Worm (Caenorhabditis elegans): ENCODE data around the gene srt-73.

The srt-73 gene

ce11 chrIV:7902221-7902904 is 23.2 kb downstream of the srt-73 start, which contains the start of gene arp-11 (continued):
- peak; percentile 60 for TF ChIP-seq lin-40 (tag; optimal IDR thresholded peaks at IDR 0.05)

ce11 chrIV:7903359-7903758 is 24.2 kb downstream of the srt-73 start, which contains the start of gene C49H3.6:
Gene C49H3.6, plus strand, starts transcription at chrIV:7903738.
- TF ChIP-seq lin-35 (GFP tag; optimal IDR thresholded peaks at IDR 0.05): peak in 1 of 3 experiments; percentile 63
- TF ChIP-seq rpc-1 (optimal IDR thresholded peaks at IDR 0.05): no peak
- no peak for TF ChIP-seq rpc-1 (tag; optimal IDR thresholded peaks at IDR 0.05)
- peak; percentile 19; the same call in 1 of the 2 replicates for TF ChIP-seq madf-6 (GFP tag; IDR thresholded peaks at IDR 0.05)
- TF ChIP-seq ztf-18 (tag; optimal IDR thresholded peaks at IDR 0.05): no peak
- TF ChIP-seq madf-10 (tag; optimal IDR thresholded peaks at IDR 0.05): no peak
- TF ChIP-seq D2030.7 (GFP tag; IDR thresholded peaks at IDR 0.05): no peak
- TF ChIP-seq F55B11.4 (tag; optimal IDR thresholded peaks at IDR 0.05; ENCODE audit: borderline replicate concordance, insufficient read depth): no peak
- TF ChIP-seq madf-8 (GFP tag; conservative IDR thresholded peaks at IDR 0.05): no peak
- no peak for TF ChIP-seq nfya-2 (GFP tag; IDR thresholded peaks at IDR 0.05)
- peak; percentile 43 for TF ChIP-seq ceh-27 (GFP tag; optimal IDR thresholded peaks at IDR 0.05)
- TF ChIP-seq rcor-1 (GFP tag; IDR thresholded peaks at IDR 0.05): no peak
- TF ChIP-seq unc-62 (GFP tag; optimal IDR thresholded peaks at IDR 0.05): no peak
- no peak for TF ChIP-seq nhr-80 (tag; optimal IDR thresholded peaks at IDR 0.05)
- no peak for TF ChIP-seq mcd-1 (GFP tag; IDR thresholded peaks at IDR 0.05)
- TF ChIP-seq Y79H2A.3 (GFP tag; conservative IDR thresholded peaks at IDR 0.05): no peak
- TF ChIP-seq attf-3 (GFP tag; conservative IDR thresholded peaks at IDR 0.05): no peak
- no peak for TF ChIP-seq snpc-4 (GFP tag; optimal IDR thresholded peaks at IDR 0.05)
- no peak for TF ChIP-seq snpc-4 (tag; optimal IDR thresholded peaks at IDR 0.05)
- no peak for TF ChIP-seq sptf-2 (GFP tag; optimal IDR thresholded peaks at IDR 0.05)
- TF ChIP-seq dox-1 (GFP tag; IDR thresholded peaks at IDR 0.05): no peak
- TF ChIP-seq hrde-1 (tag; optimal IDR thresholded peaks at IDR 0.05; ENCODE audit: borderline replicate concordance): no peak
- TF ChIP-seq Y67H2A.10 (GFP tag; conservative IDR thresholded peaks at IDR 0.05): no peak
- TF ChIP-seq pha-4 (tag; optimal IDR thresholded peaks at IDR 0.05): no peak
- TF ChIP-seq sdz-38 (tag; optimal IDR thresholded peaks at IDR 0.05): no peak
- no peak for TF ChIP-seq lsy-27 (tag; optimal IDR thresholded peaks at IDR 0.05; ENCODE audit: borderline replicate concordance, insufficient read depth)
- TF ChIP-seq madf-3 (GFP tag; IDR thresholded peaks at IDR 0.05): 0 out of 2 replicates have a peak, but pooled peaks have one; percentile 28
- TF ChIP-seq cebp-1 (GFP tag; IDR thresholded peaks at IDR 0.05): no peak
- TF ChIP-seq cebp-1 (tag; optimal IDR thresholded peaks at IDR 0.05): peak; percentile 29
- TF ChIP-seq ztf-6 (GFP tag; IDR thresholded peaks at IDR 0.05): no peak
- no peak for TF ChIP-seq ztf-25 (GFP tag; IDR thresholded peaks at IDR 0.05)
- TF ChIP-seq athp-1 (tag; optimal IDR thresholded peaks at IDR 0.05): no peak
- TF ChIP-seq zim-3 (tag; optimal IDR thresholded peaks at IDR 0.05): no peak
- TF ChIP-seq attf-5 (GFP tag; optimal IDR thresholded peaks at IDR 0.05): no peak
- peak; percentile 52; the same call in 1 of the 2 replicates for TF ChIP-seq nfyb-1 (GFP tag; IDR thresholded peaks at IDR 0.05)
- TF ChIP-seq unc-130 (GFP tag; optimal IDR thresholded peaks at IDR 0.05): no peak
- no peak for TF ChIP-seq ceh-100 (GFP tag; IDR thresholded peaks at IDR 0.05)
